Worm (Caenorhabditis elegans) whole organism, L2 larva: ENCODE results near the gene metl-18.
A peak's percentile ranks its signal among the peaks of the same experiment; 100 is the strongest.

ENCODE experiments used
- F13H6.1 ChIP-seq: sonication (generic microtip); optimal IDR thresholded peaks from 2 replicates; lab custom pipeline; 2016; ENCODE audit warnings: missing genetic modification characterization, missing compliant biosample characterization
- R02D3.7 ChIP-seq: fragments of 150-350 bp; optimal IDR thresholded peaks from 2 replicates; lab custom pipeline; 2014; ENCODE audit warnings: missing biosample characterization, missing genetic modification characterization
- ZK546.5 ChIP-seq: sonication (generic microtip); optimal IDR thresholded peaks from 2 replicates; lab custom pipeline; 2017; ENCODE audit warnings: missing biosample characterization, missing genetic modification characterization
- alr-1 ChIP-seq: fragments of 150-350 bp; optimal IDR thresholded peaks from 2 replicates; lab custom pipeline; 2014; ENCODE audit warnings: missing biosample characterization, missing genetic modification characterization
- aly-2 ChIP-seq: fragments of 150-350 bp; optimal IDR thresholded peaks from 2 replicates; lab custom pipeline; 2014; ENCODE audit warnings: missing biosample characterization, missing genetic modification characterization
- ama-1 ChIP-seq: fragments of 150-350 bp; optimal IDR thresholded peaks from 2 replicates; lab custom pipeline; 2018; ENCODE audit warnings: inconsistent platforms
- blmp-1 ChIP-seq: sonication (generic microtip); optimal IDR thresholded peaks from 2 replicates; lab custom pipeline; 2017; ENCODE audit warnings: missing genetic modification characterization, mild to moderate bottlenecking, missing compliant biosample characterization, antibody characterized with exemption, moderate library complexity; ENCODE audit not compliant: insufficient read depth
- ceh-82 ChIP-seq: fragments of 150-350 bp; optimal IDR thresholded peaks from 2 replicates; lab custom pipeline; 2014; ENCODE audit warnings: missing biosample characterization, missing genetic modification characterization
- crh-2 ChIP-seq: sonication (generic microtip); optimal IDR thresholded peaks from 2 replicates; lab custom pipeline; 2017; ENCODE audit warnings: missing biosample characterization, missing genetic modification characterization
- dmd-4 ChIP-seq: sonication (generic microtip); optimal IDR thresholded peaks from 2 replicates; lab custom pipeline; 2017; ENCODE audit warnings: missing biosample characterization, missing genetic modification characterization
- elt-1 ChIP-seq: fragments of 150-350 bp; optimal IDR thresholded peaks from 2 replicates; lab custom pipeline; 2014; ENCODE audit warnings: missing biosample characterization, missing genetic modification characterization
- elt-3 ChIP-seq: sonication (generic microtip); optimal IDR thresholded peaks from 2 replicates; lab custom pipeline; 2017; ENCODE audit warnings: missing biosample characterization, missing genetic modification characterization
- gmeb-1 ChIP-seq: fragments of 150-350 bp; optimal IDR thresholded peaks from 2 replicates; lab custom pipeline; 2014; ENCODE audit warnings: missing biosample characterization, missing genetic modification characterization
- lin-11 ChIP-seq: fragments of 150-350 bp; sonication (generic microtip); optimal IDR thresholded peaks from 2 replicates; lab custom pipeline; 2014; ENCODE audit warnings: missing biosample characterization, missing genetic modification characterization, inconsistent platforms, mixed read lengths
- lin-13 ChIP-seq: fragments of 150-350 bp; optimal IDR thresholded peaks from 2 replicates; lab custom pipeline; 2014; ENCODE audit warnings: missing biosample characterization, missing genetic modification reagents, missing genetic modification characterization
- lin-39 ChIP-seq: fragments of 150-350 bp; optimal IDR thresholded peaks from 2 replicates; lab custom pipeline; 2014; ENCODE audit warnings: missing biosample characterization, missing genetic modification reagents, missing genetic modification characterization
- lsy-2 ChIP-seq, 2 experiments: fragments of 150-350 bp in 1 of 2; sonication (generic microtip) in 1 of 2; optimal IDR thresholded peaks; 2 replicates each; lab custom pipeline; 2014 to 2017; ENCODE audit warnings: missing biosample characterization in 2 of 2, missing genetic modification characterization in 2 of 2
- mab-5 ChIP-seq: fragments of 150-350 bp; optimal IDR thresholded peaks from 2 replicates; lab custom pipeline; 2014; ENCODE audit warnings: missing biosample characterization, missing genetic modification characterization
- mbf-1 ChIP-seq: sonication (generic microtip); optimal IDR thresholded peaks from 2 replicates; lab custom pipeline; 2017; ENCODE audit warnings: missing biosample characterization, missing genetic modification characterization
- mdl-1 ChIP-seq, 2 experiments: fragments of 150-350 bp in 1 of 2; sonication (generic microtip) in 1 of 2; optimal IDR thresholded peaks; 2 replicates each; lab custom pipeline; 2017; ENCODE audit warnings: missing biosample characterization in 2 of 2, missing genetic modification characterization in 2 of 2
- nhr-10 ChIP-seq: sonication (generic microtip); optimal IDR thresholded peaks from 2 replicates; lab custom pipeline; 2017; ENCODE audit warnings: missing biosample characterization, missing genetic modification characterization
- nhr-11 ChIP-seq: fragments of 150-350 bp; optimal IDR thresholded peaks from 2 replicates; lab custom pipeline; 2014; ENCODE audit warnings: missing biosample characterization, missing genetic modification characterization
- nhr-12 ChIP-seq: fragments of 150-350 bp; optimal IDR thresholded peaks from 2 replicates; lab custom pipeline; 2014; ENCODE audit warnings: missing biosample characterization, missing genetic modification characterization
- nhr-21 ChIP-seq: fragments of 150-350 bp; optimal IDR thresholded peaks from 2 replicates; lab custom pipeline; 2014; ENCODE audit warnings: missing biosample characterization, missing genetic modification characterization
- nhr-23 ChIP-seq: fragments of 150-350 bp; optimal IDR thresholded peaks from 2 replicates; lab custom pipeline; 2014; ENCODE audit warnings: missing biosample characterization, missing genetic modification reagents, missing genetic modification characterization
- nhr-237 ChIP-seq: fragments of 150-350 bp; optimal IDR thresholded peaks from 2 replicates; lab custom pipeline; 2014; ENCODE audit warnings: missing biosample characterization, missing genetic modification characterization
- nhr-25 ChIP-seq: fragments of 150-350 bp; sonication (generic microtip); optimal IDR thresholded peaks from 3 replicates; lab custom pipeline; 2014; ENCODE audit warnings: missing biosample characterization, missing genetic modification characterization
- nhr-6 ChIP-seq: fragments of 150-350 bp; optimal IDR thresholded peaks from 2 replicates; lab custom pipeline; 2014; ENCODE audit warnings: missing biosample characterization, missing genetic modification characterization
- nhr-77 ChIP-seq: fragments of 150-350 bp; optimal IDR thresholded peaks from 2 replicates; lab custom pipeline; 2014; ENCODE audit warnings: missing biosample characterization, missing genetic modification characterization
- sem-4 ChIP-seq: fragments of 150-350 bp; optimal IDR thresholded peaks from 2 replicates; lab custom pipeline; 2014; ENCODE audit warnings: missing biosample characterization, missing genetic modification reagents, missing genetic modification characterization
- skn-1 ChIP-seq: sonication (generic microtip); optimal IDR thresholded peaks from 2 replicates; lab custom pipeline; 2017; ENCODE audit warnings: missing biosample characterization, missing genetic modification characterization
- sma-3 ChIP-seq: sonication (generic microtip); optimal IDR thresholded peaks from 2 replicates; lab custom pipeline; 2016; ENCODE audit warnings: missing genetic modification reagents, missing genetic modification characterization, missing compliant biosample characterization
- sma-9 ChIP-seq, 2 experiments: fragments of 150-350 bp in 1 of 2; sonication (generic microtip) in 1 of 2; optimal IDR thresholded peaks; 2 replicates each; lab custom pipeline; 2014 to 2016; ENCODE audit warnings: missing genetic modification characterization in 2 of 2, mild to moderate bottlenecking in 1 of 2, missing biosample characterization in 1 of 2, missing compliant biosample characterization in 1 of 2, missing genetic modification reagents in 1 of 2, moderate library complexity in 1 of 2
- snpc-4 ChIP-seq: fragments of 150-350 bp; optimal IDR thresholded peaks from 2 replicates; lab custom pipeline; 2014; ENCODE audit warnings: missing biosample characterization, missing genetic modification characterization
- unc-39 ChIP-seq: fragments of 150-350 bp; optimal IDR thresholded peaks from 2 replicates; lab custom pipeline; 2014; ENCODE audit warnings: missing biosample characterization, missing genetic modification characterization
- unc-55 ChIP-seq: fragments of 150-350 bp; sonication (generic microtip); optimal IDR thresholded peaks from 3 replicates; lab custom pipeline; 2014; ENCODE audit warnings: missing biosample characterization, missing genetic modification reagents, missing genetic modification characterization
- unc-62 ChIP-seq: fragments of 150-350 bp; optimal IDR thresholded peaks from 2 replicates; lab custom pipeline; 2014; ENCODE audit warnings: missing biosample characterization, missing genetic modification reagents, missing genetic modification characterization
- zag-1 ChIP-seq: fragments of 150-350 bp; optimal IDR thresholded peaks from 2 replicates; lab custom pipeline; 2014; ENCODE audit warnings: missing biosample characterization, missing genetic modification characterization
- ztf-1 ChIP-seq: fragments of 200-800 bp; sonication (Bioruptor generic); conservative IDR thresholded peaks from 2 replicates; pipeline ENCODE4 v1.3.6; 2022; ENCODE audit warnings: missing genetic modification characterization, missing compliant biosample characterization
- ztf-11 ChIP-seq: sonication (generic microtip); optimal IDR thresholded peaks from 2 replicates; lab custom pipeline; 2017; ENCODE audit warnings: missing biosample characterization, missing genetic modification characterization
- ztf-4 ChIP-seq: fragments of 150-350 bp; optimal IDR thresholded peaks from 2 replicates; lab custom pipeline; 2014; ENCODE audit warnings: missing biosample characterization, missing genetic modification characterization

The metl-18 gene

DNA sequence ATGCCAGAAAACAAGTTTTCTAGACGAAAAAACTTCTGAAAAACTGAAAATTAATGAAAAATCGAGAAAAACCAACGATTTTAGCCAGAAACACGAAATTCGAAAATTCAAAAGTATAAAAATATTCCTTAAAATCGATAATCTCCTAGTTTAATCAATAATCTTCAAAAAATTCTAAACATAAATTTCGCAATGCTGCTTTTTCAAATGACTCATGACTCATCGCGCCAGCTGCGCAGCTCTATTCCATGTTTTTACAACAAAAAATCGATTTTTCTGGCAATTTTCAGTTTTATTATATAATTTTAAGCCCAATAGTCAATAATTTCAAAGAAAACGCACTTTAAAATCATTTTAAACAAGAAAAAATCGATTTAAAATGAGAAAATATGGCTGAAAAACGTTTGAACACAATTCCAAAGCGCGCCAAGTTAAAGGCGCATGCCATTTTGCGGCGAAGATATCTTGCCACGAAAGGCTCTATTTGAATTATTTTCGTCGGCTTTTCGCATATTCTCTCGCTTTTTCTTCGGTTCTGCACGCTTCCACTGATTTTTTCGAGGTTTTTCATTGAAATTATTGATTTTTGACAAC, 29.6 kb upstream of the metl-18 start, which contains the start of gene cri-3 (continued):
- TF ChIP-seq unc-62: no peak
- no peak for TF ChIP-seq nhr-25 (tag; lab: Kevin White, UChicago)
- peak; percentile 55 for TF ChIP-seq unc-55 (GFP tag; lab: Kevin White, UChicago)

DNA sequence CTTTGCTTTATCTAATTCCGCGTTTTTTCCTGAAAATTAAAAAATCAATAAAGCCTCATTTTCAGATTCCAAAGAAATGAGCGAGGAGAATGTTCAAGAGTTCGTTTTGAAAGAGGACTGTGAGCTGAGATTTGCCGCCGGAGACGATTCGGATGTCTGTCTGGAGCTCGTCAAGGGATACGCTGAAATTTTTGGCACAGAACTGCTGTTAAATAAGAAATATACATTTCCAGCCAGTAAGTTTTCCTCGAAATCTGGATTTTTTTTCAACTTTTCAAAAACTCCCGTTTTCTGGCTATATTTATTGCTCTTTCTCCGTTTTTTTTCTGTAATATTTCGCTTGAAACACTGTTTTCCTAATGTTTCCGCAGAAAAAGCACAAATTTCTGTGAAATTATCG, 27.9 kb upstream of the metl-18 start, which contains the start of gene clpf-1:
TSS of gene clpf-1 (plus strand) at position 66 of the 400 bp plus-strand sequence.
- TF ChIP-seq ztf-4 (peak; percentile 7), sem-4 (tag; lab: Kevin White, UChicago) (no peak), lin-39 (no peak), alr-1 (tag; lab: Kevin White, UChicago) (no peak), lin-13 (GFP tag; lab: Kevin White, UChicago) (peak; percentile 21)

DNA sequence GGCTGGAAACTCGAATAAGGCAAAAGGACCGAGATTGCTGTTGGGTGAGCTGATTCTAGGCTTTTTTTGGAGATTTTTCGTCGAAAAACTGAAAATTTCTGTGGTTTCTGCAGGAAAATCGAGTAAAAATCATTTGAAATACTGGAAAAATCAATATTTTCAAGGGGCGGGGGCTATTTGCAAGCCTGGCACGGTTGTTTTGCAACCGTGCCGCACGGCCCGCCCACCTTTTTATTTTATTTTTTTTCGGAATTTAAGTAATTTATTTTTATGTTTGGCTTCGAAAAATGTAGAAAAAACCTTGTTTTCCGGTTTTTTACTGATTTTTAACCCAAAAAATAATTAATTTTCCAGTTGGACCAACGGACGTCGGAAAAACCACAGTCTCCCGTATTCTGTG, 27.1 kb upstream of the metl-18 start:
- peak; percentile 31 for TF ChIP-seq unc-55 (GFP tag; lab: Kevin White, UChicago)
- no peak for TF ChIP-seq sma-3 (GFP tag; lab: Kevin White, UChicago)
- no peak for TF ChIP-seq ama-1 (lab: Kevin White, UChicago)
- no peak for TF ChIP-seq nhr-23 (tag; lab: Kevin White, UChicago)

DNA sequence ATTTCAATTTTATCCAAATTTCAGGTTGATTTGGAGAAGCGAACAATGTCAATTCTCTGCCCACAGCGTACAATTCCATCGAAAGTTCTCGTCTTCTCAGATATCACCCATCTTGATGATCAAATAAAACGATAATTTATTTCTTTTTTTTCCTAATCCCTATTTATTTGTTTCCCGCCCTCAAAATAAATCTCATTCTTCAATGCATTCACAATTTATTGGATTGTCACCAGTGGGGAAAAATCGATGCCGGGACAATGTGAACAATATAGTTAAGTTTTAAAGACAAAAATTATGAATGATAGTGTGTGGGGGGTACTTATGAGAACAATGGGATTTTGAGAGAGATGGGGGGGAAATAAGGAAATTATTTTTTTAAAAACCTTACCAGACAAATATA, 25.1 kb upstream of the metl-18 start:
- no peak for TF ChIP-seq gmeb-1 (tag; lab: Kevin White, UChicago)
- TF ChIP-seq crh-2 (tag; lab: Kevin White, UChicago): no peak
- TF ChIP-seq skn-1: no peak
- no peak for TF ChIP-seq nhr-25 (tag; lab: Kevin White, UChicago)
- no peak for TF ChIP-seq mdl-1 (tag; optimal IDR thresholded peaks at IDR 0.05; lab: Kevin White, UChicago)
- TF ChIP-seq nhr-23 (tag; lab: Kevin White, UChicago): no peak
- no peak for TF ChIP-seq nhr-11 (tag; lab: Kevin White, UChicago)
- TF ChIP-seq sma-3 (GFP tag; lab: Kevin White, UChicago): no peak
- TF ChIP-seq nhr-77 (tag; lab: Kevin White, UChicago): no peak
- no peak for TF ChIP-seq R02D3.7 (tag; lab: Kevin White, UChicago)
- no peak for TF ChIP-seq alr-1 (tag; lab: Kevin White, UChicago)
- no peak for TF ChIP-seq F13H6.1 (tag; lab: Kevin White, UChicago)
- no peak for TF ChIP-seq ztf-1
- TF ChIP-seq mbf-1 (tag; lab: Kevin White, UChicago): no peak
- TF ChIP-seq ztf-11 (tag; lab: Kevin White, UChicago): no peak
- no peak for TF ChIP-seq nhr-237 (tag; lab: Kevin White, UChicago)
- TF ChIP-seq mab-5 (tag; lab: Kevin White, UChicago): no peak

DNA sequence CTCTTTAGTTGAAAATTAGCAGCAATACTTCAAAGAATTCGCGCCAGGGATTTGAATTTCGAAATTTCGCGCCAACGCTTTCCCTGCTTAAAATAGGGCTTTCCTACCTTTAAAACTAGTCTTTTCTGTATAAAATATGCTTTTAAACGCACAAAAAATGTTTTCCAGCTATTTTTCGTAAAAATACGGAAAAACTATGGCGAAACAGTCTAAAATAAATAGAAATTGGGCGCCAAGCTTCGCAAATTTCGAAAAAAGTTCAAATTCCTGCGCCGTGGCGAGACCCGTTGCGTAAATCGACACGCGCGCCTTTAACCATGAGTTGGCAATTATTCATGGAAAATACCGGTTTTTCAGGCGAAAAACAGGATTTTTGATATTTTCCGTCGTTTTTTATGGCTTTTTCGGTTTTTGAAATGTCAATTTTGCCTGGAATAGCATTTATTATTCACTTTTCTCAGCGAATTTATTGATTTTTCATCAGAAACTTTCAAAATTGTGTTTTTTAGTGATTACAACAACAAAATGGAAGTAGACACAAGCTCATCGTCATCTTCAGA, 21.1 kb upstream of the metl-18 start, which contains the start of the genes npp-9 and F59A2.5:
TSS of gene npp-9 (minus strand) at position 126 of the 560 bp plus-strand sequence.
TSS of gene F59A2.5 (plus strand) at position 510 of the 560 bp plus-strand sequence.
- TF ChIP-seq lin-39 (no peak), elt-1 (tag; lab: Kevin White, UChicago) (no peak), mdl-1 (tag; optimal IDR thresholded peaks at IDR 0.05; lab: Kevin White, UChicago) (no peak), dmd-4 (no peak), mab-5 (tag; lab: Kevin White, UChicago) (no peak), nhr-12 (tag; lab: Kevin White, UChicago) (no peak), nhr-237 (tag; lab: Kevin White, UChicago) (no peak), lin-11 (tag; lab: Kevin White, UChicago) (peak; percentile 23), nhr-6 (tag; lab: Kevin White, UChicago) (no peak), skn-1 (no peak), zag-1 (no peak), elt-3 (no peak), sem-4 (tag; lab: Kevin White, UChicago) (no peak), nhr-25 (tag; lab: Kevin White, UChicago) (peak; percentile 32), unc-39 (tag; lab: Kevin White, UChicago) (no peak), ztf-11 (tag; lab: Kevin White, UChicago) (no peak), ztf-1 (no peak), ceh-82 (no peak), sma-3 (GFP tag; lab: Kevin White, UChicago) (no peak), F13H6.1 (tag; lab: Kevin White, UChicago) (peak; percentile 26), ZK546.5 (tag; lab: Kevin White, UChicago) (no peak), sma-9 (GFP tag; optimal IDR thresholded peaks at IDR 0.05; lab: Kevin White, UChicago) (no peak), sma-9 (tag; optimal IDR thresholded peaks at IDR 0.05; lab: Kevin White, UChicago) (no peak), snpc-4 (tag; lab: Kevin White, UChicago) (no peak), nhr-21 (tag; lab: Kevin White, UChicago) (no peak), blmp-1 (tag; lab: Kevin White, UChicago) (no peak), lsy-2 (tag; optimal IDR thresholded peaks at IDR 0.05; lab: Kevin White, UChicago) (peak in 1 of 2 experiments; percentile 73), nhr-77 (tag; lab: Kevin White, UChicago) (no peak), R02D3.7 (tag; lab: Kevin White, UChicago) (peak; percentile 80), ama-1 (lab: Kevin White, UChicago) (peak; percentile 11), nhr-10 (no peak), aly-2 (no peak), unc-55 (GFP tag; lab: Kevin White, UChicago) (peak; percentile 71)
